Worm (Caenorhabditis elegans): ENCODE results near the gene ZC196.5.

ce11 chrV:8768481-8768959 lies 39.3 kb downstream of the ZC196.5 start, which contains the start of gene B0507.3:
- TF ChIP-seq ceh-2 (tag; optimal IDR thresholded peaks at IDR 0.05) (no peak), nhr-11 (tag; optimal IDR thresholded peaks at IDR 0.05) (no peak), zip-5 (tag; optimal IDR thresholded peaks at IDR 0.05) (no peak), tbx-2 (tag; optimal IDR thresholded peaks at IDR 0.05) (no peak), hlh-6 (tag; optimal IDR thresholded peaks at IDR 0.05) (no peak), unc-3 (GFP tag; conservative IDR thresholded peaks at IDR 0.05) (no peak), unc-3 (tag; optimal IDR thresholded peaks at IDR 0.05) (no peak), pax-1 (tag; optimal IDR thresholded peaks at IDR 0.05) (no peak)
